Worm (Caenorhabditis elegans) whole organism, L3 larva: ENCODE data around the gene gnrr-2.
A peak's percentile ranks its signal among the peaks of the same experiment; 100 is the strongest.

ENCODE experiments used
- aly-2 ChIP-seq: fragments of 150-350 bp; optimal IDR thresholded peaks from 2 replicates; lab custom pipeline; 2014; ENCODE audit warnings: missing biosample characterization, missing genetic modification characterization
- ceh-16 ChIP-seq: sonication (generic microtip); optimal IDR thresholded peaks from 2 replicates; lab custom pipeline; 2017; ENCODE audit warnings: missing biosample characterization, missing genetic modification characterization
- ceh-28 ChIP-seq: fragments of 150-350 bp; optimal IDR thresholded peaks from 2 replicates; lab custom pipeline; 2014; ENCODE audit warnings: missing biosample characterization, missing genetic modification reagents, missing genetic modification characterization
- egl-27 ChIP-seq: sonication (generic microtip); optimal IDR thresholded peaks from 4 replicates; lab custom pipeline; 2017; ENCODE audit warnings: missing biosample characterization, missing genetic modification reagents, missing genetic modification characterization
- nhr-28 ChIP-seq: fragments of 150-350 bp; optimal IDR thresholded peaks from 2 replicates; lab custom pipeline; 2014; ENCODE audit warnings: missing biosample characterization, missing genetic modification characterization
- nhr-77 ChIP-seq: fragments of 150-350 bp; optimal IDR thresholded peaks from 2 replicates; lab custom pipeline; 2014; ENCODE audit warnings: missing biosample characterization, missing genetic modification characterization
- pqm-1 ChIP-seq: fragments of 150-350 bp; optimal IDR thresholded peaks from 2 replicates; lab custom pipeline; 2017; ENCODE audit warnings: missing biosample characterization, missing genetic modification characterization, inconsistent platforms
- skn-1 ChIP-seq: fragments of 150-350 bp; optimal IDR thresholded peaks from 2 replicates; lab custom pipeline; 2014; ENCODE audit warnings: missing biosample characterization, missing genetic modification characterization
- ztf-11 ChIP-seq: fragments of 150-350 bp; optimal IDR thresholded peaks from 2 replicates; lab custom pipeline; 2014; ENCODE audit warnings: missing biosample characterization, missing genetic modification characterization
- ztf-4 ChIP-seq: fragments of 150-350 bp; optimal IDR thresholded peaks from 2 replicates; lab custom pipeline; 2014; ENCODE audit warnings: missing biosample characterization, missing genetic modification characterization

DNA sequence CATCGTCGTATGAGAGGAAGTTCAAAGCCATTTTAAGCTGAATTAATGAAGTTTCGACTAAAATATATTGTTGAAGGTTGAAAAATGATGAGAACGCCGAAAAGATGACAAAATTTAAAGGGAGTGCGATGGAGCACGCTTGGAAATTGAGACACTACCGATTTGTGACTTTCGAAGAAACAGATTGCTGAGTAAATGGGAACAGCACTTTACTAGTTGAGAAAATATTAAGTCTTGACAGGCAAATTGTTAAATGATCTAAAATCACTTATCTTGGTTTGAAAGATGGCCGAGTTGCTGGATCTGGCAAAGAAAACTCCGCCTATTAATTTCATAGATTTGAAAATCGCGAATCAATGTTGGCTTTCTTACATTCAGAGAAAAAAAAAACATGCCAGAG is 14.4 kb downstream of the gnrr-2 start, which contains the start of gene rpoa-12:
- TF ChIP-seq nhr-28 (tag; lab: Kevin White, UChicago) = no peak
- peak; percentile 98 for TF ChIP-seq skn-1 (tag; lab: Kevin White, UChicago)
- no peak for TF ChIP-seq ztf-11
- no peak for TF ChIP-seq ceh-28
- no peak for TF ChIP-seq pqm-1 (tag; lab: Kevin White, UChicago)
- TF ChIP-seq egl-27 (tag; lab: Kevin White, UChicago) = no peak
- no peak for TF ChIP-seq nhr-77 (tag; lab: Kevin White, UChicago)
- no peak for TF ChIP-seq ceh-16 (tag; lab: Kevin White, UChicago)
- TF ChIP-seq aly-2 (tag; lab: Kevin White, UChicago) = no peak
- no peak for TF ChIP-seq ztf-4 (tag; lab: Kevin White, UChicago)
